Fruit fly (Drosophila melanogaster) whole organism, pupa: ENCODE measurements around the gene CG11898.

Experiments used
- CG14655 ChIP-seq: fragments of 200-800 bp; sonication (Bioruptor generic); optimal IDR thresholded peaks from 3 replicates; lab custom pipeline; 2017; ENCODE audit warnings: mild to moderate bottlenecking, missing biosample characterization, missing genetic modification reagents, missing genetic modification characterization
- CG8159 ChIP-seq: fragments of 200-800 bp; sonication (Bioruptor generic); optimal IDR thresholded peaks from 3 replicates; lab custom pipeline; 2018; ENCODE audit warnings: missing biosample characterization, mild to moderate bottlenecking, missing genetic modification characterization, moderate library complexity
- CG8301 ChIP-seq: fragments of 200-800 bp; sonication (Bioruptor generic); optimal IDR thresholded peaks from 2 replicates; lab custom pipeline; 2018; ENCODE audit warnings: missing biosample characterization, mild to moderate bottlenecking, missing genetic modification characterization
- EcR ChIP-seq: fragments of 200-800 bp; sonication (Bioruptor generic); optimal IDR thresholded peaks from 3 replicates; lab custom pipeline; 2019; ENCODE audit warnings: missing biosample characterization, missing genetic modification characterization, mild to moderate bottlenecking, moderate library complexity, missing genetic modification reagents
- Pif1A ChIP-seq: fragments of 200-800 bp; sonication (Bioruptor generic); optimal IDR thresholded peaks from 3 replicates; lab custom pipeline; 2016; ENCODE audit warnings: missing biosample characterization, missing genetic modification characterization
- Pif1B ChIP-seq: fragments of 200-800 bp; sonication (Bioruptor generic); optimal IDR thresholded peaks from 3 replicates; lab custom pipeline; 2016; ENCODE audit warnings: missing biosample characterization, missing genetic modification characterization
- fd96Ca ChIP-seq: fragments of 200-800 bp; sonication (Bioruptor generic); IDR thresholded peaks from 3 replicates; pipeline ENCODE4 v1.3.6; 2022; ENCODE audit warnings: missing biosample characterization, missing genetic modification characterization
- rn ChIP-seq: fragments of 200-800 bp; sonication (Bioruptor generic); IDR thresholded peaks from 2 replicates; pipeline ENCODE4 v1.3.6; 2022; ENCODE audit warnings: missing biosample characterization, missing genetic modification characterization

- TF ChIP-seq Pif1A (GFP tag; lab: Kevin White, UChicago) (no peak), CG8159 (no peak), fd96Ca (GFP tag; lab: Robert Waterston, UW) (no peak), CG8301 (tag; lab: Kevin White, UChicago) (no peak), EcR (no peak), rn (GFP tag; lab: Robert Waterston, UW) (no peak), Pif1B (GFP tag; lab: Kevin White, UChicago) (no peak), CG14655 (no peak)
Observed at dm6 chr3R:29216484-29216863, 51.0 kb downstream of the CG11898 start.
